Worm (Caenorhabditis elegans) whole organism, L2 larva: ENCODE data around the gene str-256.

ENCODE experiments used
- alr-1 ChIP-seq: fragments of 150-350 bp; optimal IDR thresholded peaks from 2 replicates; lab custom pipeline; 2014; ENCODE audit warnings: missing biosample characterization, missing genetic modification characterization
- fos-1 ChIP-seq: fragments of 150-350 bp; optimal IDR thresholded peaks from 2 replicates; lab custom pipeline; 2014; ENCODE audit warnings: missing biosample characterization, missing genetic modification characterization
- lin-11 ChIP-seq: fragments of 150-350 bp; sonication (generic microtip); optimal IDR thresholded peaks from 2 replicates; lab custom pipeline; 2014; ENCODE audit warnings: missing biosample characterization, missing genetic modification characterization, inconsistent platforms, mixed read lengths
- mbf-1 ChIP-seq: sonication (generic microtip); optimal IDR thresholded peaks from 2 replicates; lab custom pipeline; 2017; ENCODE audit warnings: missing biosample characterization, missing genetic modification characterization
- mdl-1 ChIP-seq, 2 experiments: fragments of 150-350 bp in 1 of 2; sonication (generic microtip) in 1 of 2; optimal IDR thresholded peaks; 2 replicates each; lab custom pipeline; 2017; ENCODE audit warnings: missing biosample characterization in 2 of 2, missing genetic modification characterization in 2 of 2
- nhr-23 ChIP-seq: fragments of 150-350 bp; optimal IDR thresholded peaks from 2 replicates; lab custom pipeline; 2014; ENCODE audit warnings: missing biosample characterization, missing genetic modification reagents, missing genetic modification characterization
- nhr-237 ChIP-seq: fragments of 150-350 bp; optimal IDR thresholded peaks from 2 replicates; lab custom pipeline; 2014; ENCODE audit warnings: missing biosample characterization, missing genetic modification characterization
- unc-39 ChIP-seq: fragments of 150-350 bp; optimal IDR thresholded peaks from 2 replicates; lab custom pipeline; 2014; ENCODE audit warnings: missing biosample characterization, missing genetic modification characterization
- unc-62 ChIP-seq: fragments of 150-350 bp; optimal IDR thresholded peaks from 2 replicates; lab custom pipeline; 2014; ENCODE audit warnings: missing biosample characterization, missing genetic modification reagents, missing genetic modification characterization

DNA sequence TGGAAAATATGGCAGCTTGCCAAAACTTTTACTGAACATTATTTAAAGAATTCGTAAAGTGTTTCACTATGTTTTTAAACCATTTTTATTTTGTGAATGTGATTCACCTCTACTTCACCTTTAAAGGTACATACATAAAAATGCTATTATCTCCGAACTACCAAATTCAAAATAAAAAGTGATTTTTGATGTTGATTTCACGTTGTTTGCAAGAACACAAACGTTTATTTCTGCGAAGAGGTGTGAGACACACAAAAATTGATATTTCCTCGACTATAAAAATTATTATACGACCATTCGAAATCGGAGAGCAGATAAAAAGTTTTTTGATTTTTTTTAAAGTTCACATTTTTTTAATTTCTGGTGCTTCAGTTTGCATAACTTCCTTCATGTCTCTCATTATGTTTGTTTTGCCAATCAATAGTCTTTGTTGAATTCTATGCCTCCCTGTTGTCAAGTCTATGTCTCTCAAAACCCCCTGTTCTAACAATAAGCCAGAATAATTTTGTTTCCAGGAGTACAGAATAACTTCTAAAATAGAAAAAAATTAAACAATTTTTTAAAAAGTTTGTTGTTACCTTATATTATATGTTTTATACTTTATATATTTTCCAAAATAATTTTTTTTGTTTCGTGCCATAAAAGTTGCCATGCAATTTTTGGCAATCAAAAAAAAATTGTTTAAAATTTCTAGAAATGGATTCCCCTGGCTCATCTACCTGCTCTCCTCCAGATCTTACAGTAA, 50.2 kb downstream of the str-256 start, which contains the start of gene nhr-123:
- TF ChIP-seq unc-39 (tag; lab: Kevin White, UChicago): no peak
- no peak for TF ChIP-seq nhr-237 (tag; lab: Kevin White, UChicago)
- peak; percentile 41 for TF ChIP-seq fos-1 (tag; lab: Kevin White, UChicago)
- TF ChIP-seq alr-1 (tag; lab: Kevin White, UChicago): no peak
- TF ChIP-seq mdl-1 (tag; optimal IDR thresholded peaks at IDR 0.05; lab: Kevin White, UChicago): no peak
- TF ChIP-seq unc-62 (GFP tag; lab: Kevin White, UChicago): no peak
- no peak for TF ChIP-seq mbf-1 (tag; lab: Kevin White, UChicago)
- TF ChIP-seq lin-11 (tag; lab: Kevin White, UChicago): no peak
- TF ChIP-seq nhr-23 (tag; lab: Kevin White, UChicago): no peak
